Fruit fly (Drosophila melanogaster): ENCODE data around the gene Xe7.

The Xe7 gene

DNA sequence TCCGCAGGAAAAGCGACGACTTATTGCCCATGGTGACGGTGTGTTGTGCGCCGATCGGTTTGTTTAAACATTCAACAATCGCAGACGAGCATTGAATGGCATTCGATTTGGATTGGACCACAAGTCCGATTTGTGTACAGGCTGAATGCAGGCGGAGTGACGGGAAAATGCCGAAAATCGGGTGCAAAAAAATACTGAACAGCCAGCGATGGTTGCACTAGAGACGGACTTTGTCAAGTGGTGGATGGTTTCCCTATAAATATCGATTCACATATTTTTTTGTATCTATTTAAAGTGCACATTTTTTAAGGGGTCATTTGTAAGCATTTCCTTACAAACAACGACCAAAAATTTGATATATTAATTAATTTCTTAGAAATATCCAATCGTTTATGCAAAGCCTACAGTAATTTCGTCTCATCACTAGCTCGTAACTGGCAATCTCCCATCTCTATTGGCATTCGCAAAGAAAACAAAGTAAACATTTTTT lies 14.4 kb downstream of the Xe7 start, which contains the start of the genes elm and MED27:
Gene elm, minus strand, starts transcription at position 170 of the 490 bp plus-strand sequence.
Gene MED27, plus strand, starts transcription at position 448 of the 490 bp plus-strand sequence.
- no peak for TF ChIP-seq CG9139 (GFP tag; optimal IDR thresholded peaks at IDR 0.05)
- no peak for TF ChIP-seq CG4318 (GFP tag; optimal IDR thresholded peaks at IDR 0.05)
- TF ChIP-seq acj6 (GFP tag; optimal IDR thresholded peaks at IDR 0.05): peak; percentile 94
- TF ChIP-seq Sox102F (GFP tag; optimal IDR thresholded peaks at IDR 0.05): peak; percentile 88
- TF ChIP-seq Hr39 (GFP tag; optimal IDR thresholded peaks at IDR 0.05): peak; percentile 95
- TF ChIP-seq Eip93F (GFP tag; optimal IDR thresholded peaks at IDR 0.05): peak; percentile 76
- peak; percentile 89 for TF ChIP-seq Eip75B (GFP tag; optimal IDR thresholded peaks at IDR 0.05)
- TF ChIP-seq Ets21C (GFP tag; optimal IDR thresholded peaks at IDR 0.05): peak; percentile 95
- TF ChIP-seq Hr4 (GFP tag; optimal IDR thresholded peaks at IDR 0.05): peak; percentile 94
- peak; percentile 46 for TF ChIP-seq CG6854 (GFP tag; optimal IDR thresholded peaks at IDR 0.05)
- peak; percentile 98 for TF ChIP-seq svp (GFP tag)
- TF ChIP-seq CG11762 (GFP tag; optimal IDR thresholded peaks at IDR 0.05; ENCODE audit: insufficient read depth): peak; percentile 81
- peak; percentile 93 for TF ChIP-seq CG3032 (tag; optimal IDR thresholded peaks at IDR 0.05)
- TF ChIP-seq CG16779 (tag; optimal IDR thresholded peaks at IDR 0.05): no peak
- peak; percentile 87 for TF ChIP-seq Ets96B (tag; optimal IDR thresholded peaks at IDR 0.05)
- peak; percentile 92 for TF ChIP-seq Smox (GFP tag; optimal IDR thresholded peaks at IDR 0.05)
- peak; percentile 81 for TF ChIP-seq CG1621 (tag; optimal IDR thresholded peaks at IDR 0.05)
- TF ChIP-seq CG10631 (GFP tag; optimal IDR thresholded peaks at IDR 0.05): peak; percentile 94
- TF ChIP-seq cyc (GFP tag; optimal IDR thresholded peaks at IDR 0.05): peak; percentile 95
- TF ChIP-seq CG6808 (GFP tag; optimal IDR thresholded peaks at IDR 0.05): peak; percentile 78
- peak; percentile 85 for TF ChIP-seq vri (GFP tag; optimal IDR thresholded peaks at IDR 0.05)
- peak; percentile 94 for TF ChIP-seq esn (GFP tag; optimal IDR thresholded peaks at IDR 0.05)
- peak; percentile 76 for TF ChIP-seq Lpt (GFP tag; optimal IDR thresholded peaks at IDR 0.05)
- peak; percentile 64 for TF ChIP-seq dac (GFP tag; optimal IDR thresholded peaks at IDR 0.05)
- TF ChIP-seq Blimp-1 (GFP tag; optimal IDR thresholded peaks at IDR 0.05): peak; percentile 68
- TF ChIP-seq spab (GFP tag; optimal IDR thresholded peaks at IDR 0.05): no peak
- TF ChIP-seq salr (GFP tag; optimal IDR thresholded peaks at IDR 0.05): peak; percentile 66 to 79
- peak; percentile 88 for TF ChIP-seq CG32006 (GFP tag; optimal IDR thresholded peaks at IDR 0.05)
- TF ChIP-seq CG10669 (GFP tag; optimal IDR thresholded peaks at IDR 0.05): peak; percentile 82
- TF ChIP-seq Sox15 (GFP tag; optimal IDR thresholded peaks at IDR 0.05): peak; percentile 94
- peak; percentile 94 for TF ChIP-seq pdm3 (GFP tag; optimal IDR thresholded peaks at IDR 0.05)
- peak; percentile 87 for TF ChIP-seq CG6163 (GFP tag; IDR thresholded peaks at IDR 0.05)
- peak; percentile 86 for TF ChIP-seq eg (GFP tag; IDR thresholded peaks at IDR 0.05)
- TF ChIP-seq CG6276 (GFP tag; optimal IDR thresholded peaks at IDR 0.05): no peak
- TF ChIP-seq CG3919 (GFP tag; optimal IDR thresholded peaks at IDR 0.05): peak; percentile 91
- TF ChIP-seq lz (GFP tag; optimal IDR thresholded peaks at IDR 0.05): peak; percentile 96
- peak; percentile 94 for TF ChIP-seq OdsH (GFP tag; optimal IDR thresholded peaks at IDR 0.05)
- TF ChIP-seq CG11294 (GFP tag; IDR thresholded peaks at IDR 0.05): peak; percentile 67; the same call in 1 of the 2 replicates
- peak; percentile 80 for TF ChIP-seq fd59A (GFP tag; optimal IDR thresholded peaks at IDR 0.05)
- peak; percentile 83 for TF ChIP-seq net (GFP tag; optimal IDR thresholded peaks at IDR 0.05)
- peak; percentile 62 to 85 for TF ChIP-seq ss (GFP tag; optimal IDR thresholded peaks at IDR 0.05)
- TF ChIP-seq topi (GFP tag; optimal IDR thresholded peaks at IDR 0.05): peak; percentile 92
- peak; percentile 84 for TF ChIP-seq CG8119 (GFP tag; IDR thresholded peaks at IDR 0.05)
- no peak for TF ChIP-seq fd85E (GFP tag; optimal IDR thresholded peaks at IDR 0.05)
- peak; percentile 93 for TF ChIP-seq CG11902 (GFP tag; optimal IDR thresholded peaks at IDR 0.05)
- TF ChIP-seq Eip78C (GFP tag): peak; percentile 95
- peak; percentile 88 for TF ChIP-seq dsx (GFP tag; optimal IDR thresholded peaks at IDR 0.05; ENCODE audit: poor library complexity, severe bottlenecking)
- peak; percentile 89 for TF ChIP-seq achi (GFP tag; optimal IDR thresholded peaks at IDR 0.05)
- TF ChIP-seq CG15336 (GFP tag; IDR thresholded peaks at IDR 0.05): peak; percentile 74
- peak; percentile 97 for TF ChIP-seq CG31627 (GFP tag; optimal IDR thresholded peaks at IDR 0.05)
- peak; percentile 86 for TF ChIP-seq CG34406 (GFP tag; optimal IDR thresholded peaks at IDR 0.05)
